Worm (Caenorhabditis elegans) whole organism, L4 larva: ENCODE results near the gene srw-48.

Source experiments
- dmd-9 ChIP-seq: fragments of 200-800 bp; sonication (Bioruptor generic); IDR thresholded peaks from 2 replicates; pipeline ENCODE4 v1.3.6; 2022; ENCODE audit warnings: missing genetic modification reagents, missing genetic modification characterization, missing compliant biosample characterization
- mdl-1 ChIP-seq, 2 experiments: fragments of 150-350 bp in 1 of 2; sonication (generic microtip) in 1 of 2; optimal IDR thresholded peaks; 2 replicates each; lab custom pipeline; 2014 to 2017; ENCODE audit warnings: missing biosample characterization in 2 of 2, missing genetic modification characterization in 2 of 2
- mep-1 ChIP-seq: fragments of 150-350 bp; sonication (generic microtip); optimal IDR thresholded peaks from 3 replicates; lab custom pipeline; 2014; ENCODE audit warnings: missing biosample characterization, missing genetic modification characterization

ce11 chrV:16460866-16461265 is 40.1 kb downstream of the srw-48 start, which contains the start of gene srh-142:
- no peak for TF ChIP-seq mdl-1 (tag; optimal IDR thresholded peaks at IDR 0.05; lab: Kevin White, UChicago)
- TF ChIP-seq mep-1 (tag; lab: Kevin White, UChicago) = no peak
- no peak for TF ChIP-seq dmd-9 (GFP tag; lab: Robert Waterston, UW)
